Worm (Caenorhabditis elegans) whole organism, L4 larva: ENCODE data around the gene Y4C6B.3.
A peak's percentile ranks its signal among the peaks of the same experiment; 100 is the strongest.

Source experiments
- F10B5.3 ChIP-seq: sonication (generic microtip); optimal IDR thresholded peaks from 2 replicates; lab custom pipeline; 2016; ENCODE audit warnings: mild to moderate bottlenecking, missing genetic modification characterization, missing compliant biosample characterization
- F37D6.2 ChIP-seq: sonication (generic microtip); optimal IDR thresholded peaks from 2 replicates; lab custom pipeline; 2016; ENCODE audit warnings: mild to moderate bottlenecking, missing genetic modification characterization, missing compliant biosample characterization
- F49E8.2 ChIP-seq: sonication (generic microtip); optimal IDR thresholded peaks from 2 replicates; lab custom pipeline; 2016; ENCODE audit warnings: missing compliant biosample characterization, mild to moderate bottlenecking, missing genetic modification characterization, borderline replicate concordance
- T26A8.4 ChIP-seq: fragments of 200-800 bp; sonication (Bioruptor generic); IDR thresholded peaks from 2 replicates; pipeline ENCODE4 v1.3.6; 2022; ENCODE audit warnings: missing genetic modification characterization, missing compliant biosample characterization
- Y5F2A.4 ChIP-seq: fragments of 200-800 bp; sonication (Bioruptor generic); optimal IDR thresholded peaks from 2 replicates; lab custom pipeline; 2018; ENCODE audit warnings: mild to moderate bottlenecking, missing genetic modification characterization, missing compliant biosample characterization
- aha-1 ChIP-seq: fragments of 150-350 bp; peaks from one replicate; lab custom pipeline; 2014; ENCODE audit warnings: missing biosample characterization, missing genetic modification characterization
- ceh-28 ChIP-seq: fragments of 150-350 bp; optimal IDR thresholded peaks from 2 replicates; lab custom pipeline; 2014; ENCODE audit warnings: missing biosample characterization, missing genetic modification reagents, missing genetic modification characterization
- ces-1 ChIP-seq: fragments of 150-350 bp; sonication (generic microtip); optimal IDR thresholded peaks from 4 replicates; lab custom pipeline; 2014; ENCODE audit warnings: missing biosample characterization, missing genetic modification reagents, missing genetic modification characterization
- cey-2 ChIP-seq: sonication (generic microtip); optimal IDR thresholded peaks from 3 replicates; lab custom pipeline; 2017; ENCODE audit warnings: missing genetic modification characterization, mild to moderate bottlenecking, missing compliant biosample characterization, antibody characterized with exemption, borderline replicate concordance; ENCODE audit not compliant: insufficient read depth
- daf-16 ChIP-seq, 3 experiments: sonication (generic microtip); optimal IDR thresholded peaks; 2 replicates each; lab custom pipeline; 2016 to 2017; ENCODE audit warnings: missing genetic modification characterization in 3 of 3, missing genetic modification reagents in 3 of 3, mild to moderate bottlenecking in 2 of 3, missing compliant biosample characterization in 2 of 3, missing biosample characterization in 1 of 3, moderate library complexity in 1 of 3
- dmd-6 ChIP-seq: fragments of 200-800 bp; sonication (Bioruptor generic); IDR thresholded peaks from 2 replicates; pipeline ENCODE4 v1.3.6; 2022; ENCODE audit warnings: missing genetic modification reagents, missing genetic modification characterization, missing compliant biosample characterization
- dmd-9 ChIP-seq: fragments of 200-800 bp; sonication (Bioruptor generic); IDR thresholded peaks from 2 replicates; pipeline ENCODE4 v1.3.6; 2022; ENCODE audit warnings: missing genetic modification reagents, missing genetic modification characterization, missing compliant biosample characterization
- duxl-1 ChIP-seq: sonication (generic microtip); optimal IDR thresholded peaks from 2 replicates; lab custom pipeline; 2016; ENCODE audit warnings: mild to moderate bottlenecking, missing genetic modification characterization, moderate library complexity, missing compliant biosample characterization; ENCODE audit not compliant: poor library complexity
- dve-1 ChIP-seq: sonication (generic microtip); optimal IDR thresholded peaks from 2 replicates; lab custom pipeline; 2017; ENCODE audit warnings: antibody characterized with exemption, mild to moderate bottlenecking, missing genetic modification characterization, missing compliant biosample characterization; ENCODE audit not compliant: insufficient read depth
- egl-27 ChIP-seq: sonication (generic microtip); optimal IDR thresholded peaks from 3 replicates; lab custom pipeline; 2017; ENCODE audit warnings: missing biosample characterization, missing genetic modification reagents, missing genetic modification characterization
- gei-8 ChIP-seq: fragments of 200-800 bp; sonication (Bioruptor generic); optimal IDR thresholded peaks from 2 replicates; lab custom pipeline; 2018; ENCODE audit warnings: mild to moderate bottlenecking, missing genetic modification characterization, missing compliant biosample characterization
- hlh-30 ChIP-seq: sonication (generic microtip); optimal IDR thresholded peaks from 2 replicates; lab custom pipeline; 2017; ENCODE audit warnings: antibody characterized with exemption, mild to moderate bottlenecking, missing genetic modification characterization, missing compliant biosample characterization; ENCODE audit not compliant: insufficient read depth
- lim-7 ChIP-seq: fragments of 200-800 bp; sonication (Bioruptor generic); IDR thresholded peaks from 2 replicates; pipeline ENCODE4 v1.3.6; 2022; ENCODE audit warnings: missing genetic modification characterization, missing compliant biosample characterization
- lin-38 ChIP-seq: fragments of 200-800 bp; sonication (Bioruptor generic); IDR thresholded peaks from 2 replicates; pipeline ENCODE4 v1.3.6; 2022; ENCODE audit warnings: missing genetic modification reagents, missing genetic modification characterization, missing compliant biosample characterization
- lsy-2 ChIP-seq, 2 experiments: fragments of 150-350 bp in 1 of 2; sonication (generic microtip) in 1 of 2; optimal IDR thresholded peaks; 2 replicates each; lab custom pipeline; 2014 to 2017; ENCODE audit warnings: missing biosample characterization in 2 of 2, missing genetic modification characterization in 2 of 2
- madf-5 ChIP-seq, 2 experiments: fragments of 200-800 bp; sonication (Bioruptor generic); IDR thresholded peaks; 2 replicates each; pipeline ENCODE4 v1.3.6; 2022; ENCODE audit warnings: missing compliant biosample characterization in 2 of 2, missing genetic modification characterization in 2 of 2
- mep-1 ChIP-seq: fragments of 150-350 bp; sonication (generic microtip); optimal IDR thresholded peaks from 3 replicates; lab custom pipeline; 2014; ENCODE audit warnings: missing biosample characterization, missing genetic modification characterization
- mes-2 ChIP-seq: sonication (generic microtip); optimal IDR thresholded peaks from 2 replicates; lab custom pipeline; 2016; ENCODE audit warnings: missing genotype, mild to moderate bottlenecking, missing genetic modification characterization, missing compliant biosample characterization; ENCODE audit not compliant: poor library complexity, severe bottlenecking
- mxl-3 ChIP-seq: fragments of 200-800 bp; sonication (Bioruptor generic); optimal IDR thresholded peaks from 2 replicates; lab custom pipeline; 2018; ENCODE audit warnings: mild to moderate bottlenecking, missing genetic modification characterization, missing compliant biosample characterization
- nhr-10 ChIP-seq: fragments of 150-350 bp; optimal IDR thresholded peaks from 2 replicates; lab custom pipeline; 2014; ENCODE audit warnings: missing biosample characterization, missing genetic modification characterization
- nhr-11 ChIP-seq: fragments of 150-350 bp; optimal IDR thresholded peaks from 2 replicates; lab custom pipeline; 2014; ENCODE audit warnings: missing biosample characterization, missing genetic modification characterization
- nhr-111 ChIP-seq: fragments of 200-800 bp; sonication (Bioruptor generic); optimal IDR thresholded peaks from 2 replicates; lab custom pipeline; 2018; ENCODE audit warnings: mild to moderate bottlenecking, missing genetic modification characterization, missing compliant biosample characterization
- nhr-41 ChIP-seq: fragments of 200-800 bp; sonication (Bioruptor generic); IDR thresholded peaks from 2 replicates; pipeline ENCODE4 v1.3.6; 2022; ENCODE audit warnings: missing genetic modification reagents, missing genetic modification characterization, missing compliant biosample characterization
- nhr-77 ChIP-seq: fragments of 150-350 bp; optimal IDR thresholded peaks from 2 replicates; lab custom pipeline; 2014; ENCODE audit warnings: missing biosample characterization, missing genetic modification characterization
- pha-4 ChIP-seq, 2 experiments: fragments of 150-350 bp in 1 of 2; fragments of 200-800 bp in 1 of 2; sonication (Bioruptor generic) in 1 of 2; IDR thresholded peaks in 1 of 2; optimal IDR thresholded peaks in 1 of 2; 2 replicates each; pipeline versions ENCODE4 v1.3.6 to Lab custom; 2014 to 2022; ENCODE audit warnings: missing genetic modification characterization in 2 of 2, missing genetic modification reagents in 2 of 2, missing biosample characterization in 1 of 2, missing compliant biosample characterization in 1 of 2
- php-3 ChIP-seq: fragments of 200-800 bp; sonication (Bioruptor generic); IDR thresholded peaks from 2 replicates; pipeline ENCODE4 v1.3.6; 2022; ENCODE audit warnings: missing genetic modification reagents, missing genetic modification characterization, missing compliant biosample characterization
- pqm-1 ChIP-seq: sonication (generic microtip); optimal IDR thresholded peaks from 2 replicates; lab custom pipeline; 2017; ENCODE audit warnings: missing biosample characterization, missing genetic modification characterization
- rbr-2 ChIP-seq: sonication (generic microtip); optimal IDR thresholded peaks from 2 replicates; lab custom pipeline; 2016; ENCODE audit warnings: missing genotype, missing genetic modification characterization, missing compliant biosample characterization
- sdz-12 ChIP-seq: fragments of 200-800 bp; sonication (Bioruptor generic); optimal IDR thresholded peaks from 2 replicates; lab custom pipeline; 2018; ENCODE audit warnings: mild to moderate bottlenecking, missing genetic modification characterization, missing compliant biosample characterization
- set-16 ChIP-seq: fragments of 200-800 bp; sonication (Bioruptor generic); IDR thresholded peaks from 2 replicates; pipeline ENCODE4 v1.3.6; 2022; ENCODE audit warnings: missing genetic modification reagents, missing genetic modification characterization, missing compliant biosample characterization
- skn-1 ChIP-seq: fragments of 150-350 bp; optimal IDR thresholded peaks from 2 replicates; lab custom pipeline; 2014; ENCODE audit warnings: missing biosample characterization, missing genetic modification characterization
- snpc-1.2 ChIP-seq: fragments of 200-800 bp; sonication (Bioruptor generic); IDR thresholded peaks from 2 replicates; pipeline ENCODE4 v1.3.6; 2022; ENCODE audit warnings: missing genetic modification reagents, missing genetic modification characterization, missing compliant biosample characterization
- spr-3 ChIP-seq: fragments of 200-800 bp; sonication (Bioruptor generic); optimal IDR thresholded peaks from 2 replicates; lab custom pipeline; 2018; ENCODE audit warnings: mild to moderate bottlenecking, missing genetic modification characterization, missing compliant biosample characterization
- unc-39 ChIP-seq: sonication (generic microtip); optimal IDR thresholded peaks from 2 replicates; lab custom pipeline; 2017; ENCODE audit warnings: missing biosample characterization, missing genetic modification characterization
- unc-62 ChIP-seq, 3 experiments: fragments of 150-350 bp in 1 of 3; sonication (generic microtip); optimal IDR thresholded peaks in 2 of 3; peaks in 1 of 3; 1 replicate in 1 of 3; 2 replicates in 2 of 3; lab custom pipeline; 2014 to 2017; ENCODE audit warnings: missing biosample characterization in 3 of 3, missing genetic modification characterization in 3 of 3, missing genetic modification reagents in 3 of 3, missing genotype in 1 of 3
- zag-1 ChIP-seq: fragments of 150-350 bp; optimal IDR thresholded peaks from 2 replicates; lab custom pipeline; 2014; ENCODE audit warnings: missing biosample characterization, missing genetic modification characterization

Gene Y4C6B.3

ce11 chrIV:5374321-5374720 is 42.0 kb downstream of the Y4C6B.3 start:
- TF ChIP-seq nhr-111 (GFP tag; lab: Kevin White, UChicago) (no peak), nhr-11 (tag; lab: Kevin White, UChicago) (no peak), lsy-2 (tag; optimal IDR thresholded peaks at IDR 0.05; lab: Kevin White, UChicago) (no peak), lim-7 (GFP tag; lab: Robert Waterston, UW) (no peak), mes-2 (no peak), rbr-2 (tag; lab: Kevin White, UChicago) (no peak), pqm-1 (tag; lab: Kevin White, UChicago) (peak; percentile 8), nhr-41 (GFP tag; lab: Robert Waterston, UW) (no peak), madf-5 (GFP tag; IDR thresholded peaks at IDR 0.05; lab: Robert Waterston, UW) (no peak), nhr-77 (tag; lab: Kevin White, UChicago) (peak; percentile 14), F37D6.2 (no peak), duxl-1 (tag; lab: Kevin White, UChicago) (no peak), ceh-28 (tag; lab: Kevin White, UChicago) (no peak), mxl-3 (GFP tag; lab: Kevin White, UChicago) (no peak), php-3 (GFP tag; lab: Robert Waterston, UW) (peak; percentile 5; the same call in 1 of the 2 replicates), unc-62 (GFP tag; optimal IDR thresholded peaks at IDR 0.05 in 1 of 2; lab: Kevin White, UChicago) (peak in 1 of 2 experiments; percentile 51), unc-62 (tag; optimal IDR thresholded peaks at IDR 0.05; lab: Kevin White, UChicago) (no peak), skn-1 (tag; lab: Kevin White, UChicago) (no peak), egl-27 (tag; lab: Kevin White, UChicago) (no peak), nhr-10 (no peak), hlh-30 (tag; lab: Kevin White, UChicago) (no peak), T26A8.4 (GFP tag; lab: Robert Waterston, UW) (no peak), dmd-9 (GFP tag; lab: Robert Waterston, UW) (no peak), dve-1 (tag; lab: Kevin White, UChicago) (peak; percentile 36), F49E8.2 (tag; lab: Kevin White, UChicago) (no peak), unc-39 (tag; lab: Kevin White, UChicago) (no peak), mep-1 (tag; lab: Kevin White, UChicago) (peak; percentile 44), sdz-12 (no peak), pha-4 (GFP tag; IDR thresholded peaks at IDR 0.05; lab: Robert Waterston, UW) (no peak), pha-4 (tag; optimal IDR thresholded peaks at IDR 0.05; lab: Kevin White, UChicago) (no peak), gei-8 (GFP tag; lab: Kevin White, UChicago) (no peak), ces-1 (GFP tag; lab: Kevin White, UChicago) (no peak), Y5F2A.4 (no peak), lin-38 (GFP tag; lab: Robert Waterston, UW) (no peak), spr-3 (GFP tag; lab: Kevin White, UChicago) (no peak), zag-1 (tag; lab: Kevin White, UChicago) (no peak), dmd-6 (GFP tag; lab: Robert Waterston, UW) (peak; percentile 37), aha-1 (tag; lab: Kevin White, UChicago) (no peak), F10B5.3 (tag; lab: Kevin White, UChicago) (no peak), cey-2 (tag; lab: Kevin White, UChicago) (no peak), snpc-1.2 (GFP tag; lab: Robert Waterston, UW) (no peak), set-16 (GFP tag; lab: Robert Waterston, UW) (no peak), daf-16 (GFP tag; optimal IDR thresholded peaks at IDR 0.05; lab: Kevin White, UChicago) (no peak), daf-16 (tag; optimal IDR thresholded peaks at IDR 0.05; lab: Kevin White, UChicago) (peak; percentile 61)
